Worm (Caenorhabditis elegans): ENCODE results near the gene F49E2.2.
A peak's percentile ranks its signal among the peaks of the same experiment; 100 is the strongest.

Gene F49E2.2

ce11 chrX:9597299-9597698 lies 30.8 kb downstream of the F49E2.2 start:
- TF ChIP-seq ztf-4 (tag; optimal IDR thresholded peaks at IDR 0.05) (no peak), zag-1 (tag; optimal IDR thresholded peaks at IDR 0.05) (no peak), elt-2 (tag; optimal IDR thresholded peaks at IDR 0.05) (no peak), daf-12 (tag; optimal IDR thresholded peaks at IDR 0.05) (no peak), pqm-1 (tag; optimal IDR thresholded peaks at IDR 0.05) (no peak), sea-2 (GFP tag; optimal IDR thresholded peaks at IDR 0.05) (no peak)

DNA sequence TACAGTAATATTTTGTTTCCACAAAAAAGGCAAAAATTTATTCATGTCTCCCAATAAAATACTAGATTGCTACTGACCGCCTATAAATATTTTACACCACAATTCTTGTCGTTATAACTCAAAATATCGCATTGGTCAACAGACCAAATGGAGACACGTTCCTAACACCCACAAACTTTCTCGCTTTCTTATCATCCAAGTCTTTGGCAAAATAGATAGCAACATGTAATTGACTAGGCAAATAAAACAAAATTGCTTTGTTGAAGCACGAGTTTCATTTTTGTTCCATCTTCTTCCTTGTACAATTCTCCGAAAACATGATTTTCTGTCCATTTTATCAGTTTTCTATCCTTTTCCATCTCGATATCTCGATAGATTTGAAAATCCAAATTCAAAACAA lies 36.1 kb downstream of the F49E2.2 start:
- TF ChIP-seq pha-4 (tag; optimal IDR thresholded peaks at IDR 0.05) (peak; percentile 32), egl-27 (tag; optimal IDR thresholded peaks at IDR 0.05) (no peak), ceh-16 (tag; optimal IDR thresholded peaks at IDR 0.05) (no peak), lsy-12 (tag; optimal IDR thresholded peaks at IDR 0.05) (no peak), pqm-1 (tag; optimal IDR thresholded peaks at IDR 0.05) (peak; percentile 87), ama-1 (optimal IDR thresholded peaks at IDR 0.05) (no peak), elt-2 (tag; optimal IDR thresholded peaks at IDR 0.05) (peak; percentile 59), nfya-1 (tag; optimal IDR thresholded peaks at IDR 0.05; ENCODE audit: insufficient read depth) (no peak), mml-1 (tag; optimal IDR thresholded peaks at IDR 0.05) (no peak), ztf-4 (tag; optimal IDR thresholded peaks at IDR 0.05) (no peak), nhr-25 (tag; optimal IDR thresholded peaks at IDR 0.05) (no peak), elt-1 (tag; optimal IDR thresholded peaks at IDR 0.05) (no peak)

DNA sequence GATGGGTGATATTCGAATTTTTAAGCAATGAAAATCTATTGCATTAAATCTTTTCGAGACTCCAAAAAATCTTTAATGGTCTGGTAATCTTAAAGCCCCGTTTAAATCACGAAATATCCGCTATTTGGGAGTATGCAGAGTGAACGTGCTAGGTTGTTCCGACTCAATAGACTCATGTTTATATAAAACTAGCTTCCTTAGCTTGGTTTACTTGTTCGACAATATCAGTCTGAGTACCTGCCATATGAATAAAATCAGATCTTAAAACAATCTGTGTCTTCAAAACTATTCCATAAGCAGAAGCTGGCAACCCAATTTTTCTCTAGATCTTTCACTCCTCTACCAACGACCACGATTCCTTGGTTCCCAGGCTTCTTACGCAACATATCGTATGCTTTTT lies 36.7 kb downstream of the F49E2.2 start:
- no peak for TF ChIP-seq egl-5 (tag; optimal IDR thresholded peaks at IDR 0.05)
- TF ChIP-seq nhr-23 (tag; optimal IDR thresholded peaks at IDR 0.05), result no peak
- TF ChIP-seq nfya-1 (tag; optimal IDR thresholded peaks at IDR 0.05; ENCODE audit: insufficient read depth), result no peak

DNA sequence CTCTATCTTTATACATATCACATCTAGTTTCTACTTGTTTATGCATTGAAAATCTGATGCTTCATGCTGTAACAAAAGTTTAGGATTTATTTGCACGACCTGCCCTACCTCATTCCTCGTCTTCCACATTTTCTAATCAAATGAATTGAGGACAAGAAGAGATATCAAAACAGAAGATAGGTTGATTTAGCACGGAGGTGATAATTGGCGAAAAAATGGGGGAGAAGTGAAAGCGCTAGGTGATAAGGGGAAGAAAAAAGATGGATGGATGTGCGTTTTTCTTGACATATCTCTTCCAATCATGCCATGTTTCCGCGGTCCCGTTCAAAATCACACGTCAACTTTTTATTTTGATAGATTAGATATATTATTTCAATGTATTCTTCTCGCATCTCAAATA lies 41.6 kb downstream of the F49E2.2 start:
- no peak for TF ChIP-seq elt-2 (tag; optimal IDR thresholded peaks at IDR 0.05)
- no peak for TF ChIP-seq eor-1 (tag; optimal IDR thresholded peaks at IDR 0.05)
- no peak for TF ChIP-seq aly-2 (tag; optimal IDR thresholded peaks at IDR 0.05)
- TF ChIP-seq fkh-10 (GFP tag; optimal IDR thresholded peaks at IDR 0.05), result no peak
- no peak for TF ChIP-seq sea-2 (GFP tag; optimal IDR thresholded peaks at IDR 0.05)
- no peak for TF ChIP-seq nhr-11 (tag; optimal IDR thresholded peaks at IDR 0.05)
- no peak for TF ChIP-seq ztf-4 (tag; optimal IDR thresholded peaks at IDR 0.05)
- TF ChIP-seq unc-39 (tag; optimal IDR thresholded peaks at IDR 0.05), result no peak
- TF ChIP-seq fos-1 (tag; optimal IDR thresholded peaks at IDR 0.05), result no peak
- no peak for TF ChIP-seq egl-27 (tag; optimal IDR thresholded peaks at IDR 0.05)
- no peak for TF ChIP-seq ceh-82 (tag; optimal IDR thresholded peaks at IDR 0.05)
- peak; percentile 7 for TF ChIP-seq nhr-23 (tag; optimal IDR thresholded peaks at IDR 0.05)
- TF ChIP-seq lin-39 (tag; optimal IDR thresholded peaks at IDR 0.05), result peak; percentile 46
- no peak for TF ChIP-seq pqm-1 (tag; optimal IDR thresholded peaks at IDR 0.05)
- TF ChIP-seq pha-4 (tag; optimal IDR thresholded peaks at IDR 0.05), result no peak
- no peak for TF ChIP-seq ceh-16 (tag; optimal IDR thresholded peaks at IDR 0.05)
- no peak for TF ChIP-seq lin-15B (tag; optimal IDR thresholded peaks at IDR 0.05)
- no peak for TF ChIP-seq hmg-11 (tag; optimal IDR thresholded peaks at IDR 0.05)
- TF ChIP-seq elt-3 (tag; optimal IDR thresholded peaks at IDR 0.05), result peak in 1 of 3 experiments; percentile 94
- TF ChIP-seq ama-1 (optimal IDR thresholded peaks at IDR 0.05), result no peak
- no peak for TF ChIP-seq nhr-25 (tag; optimal IDR thresholded peaks at IDR 0.05)
- no peak for TF ChIP-seq daf-12 (tag; optimal IDR thresholded peaks at IDR 0.05)
- peak; percentile 58 for TF ChIP-seq egl-5 (tag; optimal IDR thresholded peaks at IDR 0.05)
- no peak for TF ChIP-seq mdl-1 (tag; optimal IDR thresholded peaks at IDR 0.05)
- no peak for TF ChIP-seq R02D3.7 (tag; optimal IDR thresholded peaks at IDR 0.05)
- TF ChIP-seq jun-1 (tag; optimal IDR thresholded peaks at IDR 0.05), result no peak
- no peak for TF ChIP-seq lsy-12 (tag; optimal IDR thresholded peaks at IDR 0.05)
- TF ChIP-seq elt-1 (tag; optimal IDR thresholded peaks at IDR 0.05), result no peak
- TF ChIP-seq ztf-11 (tag; optimal IDR thresholded peaks at IDR 0.05), result no peak
- no peak for TF ChIP-seq ZK546.5 (tag; optimal IDR thresholded peaks at IDR 0.05)

DNA sequence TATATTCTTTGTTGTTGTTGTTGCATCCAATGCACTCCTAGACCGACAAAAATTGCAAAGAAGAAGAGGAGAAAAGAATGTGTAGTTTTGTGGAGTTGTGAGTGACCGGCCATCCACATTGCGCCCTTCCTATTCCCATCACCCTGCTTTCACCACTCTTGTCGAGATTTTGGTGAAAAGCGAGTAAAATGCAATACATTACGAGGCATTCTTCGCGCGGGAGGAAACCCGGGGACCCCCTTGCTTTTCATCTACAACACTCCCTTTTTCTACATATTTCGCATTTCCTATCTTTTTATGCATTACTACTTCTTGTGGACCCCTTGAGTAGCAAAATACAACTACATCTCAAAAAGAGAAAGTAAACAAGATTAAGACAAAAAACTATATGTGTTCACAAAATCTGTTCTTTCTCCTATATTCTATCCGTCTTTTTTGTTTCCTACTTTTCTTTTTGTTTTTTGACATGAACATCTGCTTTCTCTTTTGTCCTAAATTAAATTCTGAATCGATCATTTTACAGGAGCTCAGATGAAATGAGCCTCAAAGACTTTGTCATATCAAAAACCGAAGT lies 43.6 kb downstream of the F49E2.2 start, which contains the start of gene C11E4.6:
Gene C11E4.6 (plus strand): TSS at position 524 of the 574 bp plus-strand sequence.
- TF ChIP-seq skn-1 (tag; optimal IDR thresholded peaks at IDR 0.05) (no peak), fos-1 (tag; optimal IDR thresholded peaks at IDR 0.05) (no peak), nhr-237 (tag; optimal IDR thresholded peaks at IDR 0.05) (no peak), fkh-2 (tag; optimal IDR thresholded peaks at IDR 0.05) (no peak), aly-2 (tag; optimal IDR thresholded peaks at IDR 0.05) (no peak), eor-1 (tag; optimal IDR thresholded peaks at IDR 0.05) (no peak), pqm-1 (tag; optimal IDR thresholded peaks at IDR 0.05) (no peak), unc-39 (tag; optimal IDR thresholded peaks at IDR 0.05) (no peak), nhr-11 (tag; optimal IDR thresholded peaks at IDR 0.05) (no peak), ztf-11 (tag; optimal IDR thresholded peaks at IDR 0.05) (no peak)

Measured in whole organism, L3 larva.